Worm (Caenorhabditis elegans) whole organism, L3 larva: ENCODE results near the gene acox-1.5.
A peak's percentile ranks its signal among the peaks of the same experiment; 100 is the strongest.

ENCODE experiments used
- R02D3.7 ChIP-seq: fragments of 150-350 bp; optimal IDR thresholded peaks from 2 replicates; lab custom pipeline; 2014; ENCODE audit warnings: missing biosample characterization, missing genetic modification characterization
- ZK546.5 ChIP-seq: sonication (generic microtip); optimal IDR thresholded peaks from 2 replicates; lab custom pipeline; 2017; ENCODE audit warnings: missing biosample characterization, missing genetic modification characterization
- ceh-16 ChIP-seq: sonication (generic microtip); optimal IDR thresholded peaks from 2 replicates; lab custom pipeline; 2017; ENCODE audit warnings: missing biosample characterization, missing genetic modification characterization
- ceh-28 ChIP-seq: fragments of 150-350 bp; optimal IDR thresholded peaks from 2 replicates; lab custom pipeline; 2014; ENCODE audit warnings: missing biosample characterization, missing genetic modification reagents, missing genetic modification characterization
- ceh-82 ChIP-seq: fragments of 150-350 bp; optimal IDR thresholded peaks from 2 replicates; lab custom pipeline; 2014; ENCODE audit warnings: missing biosample characterization, missing genetic modification characterization
- ceh-9 ChIP-seq: sonication (generic microtip); optimal IDR thresholded peaks from 2 replicates; lab custom pipeline; 2018; ENCODE audit warnings: missing biosample characterization, missing genetic modification characterization
- egl-27 ChIP-seq: sonication (generic microtip); optimal IDR thresholded peaks from 4 replicates; lab custom pipeline; 2017; ENCODE audit warnings: missing biosample characterization, missing genetic modification reagents, missing genetic modification characterization
- egl-5 ChIP-seq: fragments of 150-350 bp; optimal IDR thresholded peaks from 2 replicates; lab custom pipeline; 2017; ENCODE audit warnings: missing biosample characterization, missing genetic modification reagents, missing genetic modification characterization, inconsistent platforms
- elt-2 ChIP-seq: sonication (generic microtip); optimal IDR thresholded peaks from 2 replicates; lab custom pipeline; 2016; ENCODE audit warnings: missing genetic modification reagents, mild to moderate bottlenecking, missing genetic modification characterization, missing compliant biosample characterization
- elt-3 ChIP-seq, 3 experiments: fragments of 150-350 bp in 1 of 3; sonication (generic microtip) in 2 of 3; optimal IDR thresholded peaks; 2 replicates in 2 of 3; 4 replicates in 1 of 3; lab custom pipeline; 2014 to 2017; ENCODE audit warnings: missing biosample characterization in 3 of 3, missing genetic modification characterization in 3 of 3
- eor-1 ChIP-seq, 2 experiments: fragments of 150-350 bp; optimal IDR thresholded peaks; 2 replicates each; lab custom pipeline; 2014 to 2018; ENCODE audit warnings: missing biosample characterization in 2 of 2, missing genetic modification characterization in 2 of 2
- fkh-2 ChIP-seq: fragments of 150-350 bp; optimal IDR thresholded peaks from 2 replicates; lab custom pipeline; 2014; ENCODE audit warnings: missing biosample characterization, missing genetic modification reagents, missing genetic modification characterization
- fos-1 ChIP-seq: fragments of 150-350 bp; optimal IDR thresholded peaks from 2 replicates; lab custom pipeline; 2014; ENCODE audit warnings: missing biosample characterization, missing genetic modification characterization
- hmg-11 ChIP-seq: sonication (generic microtip); optimal IDR thresholded peaks from 2 replicates; lab custom pipeline; 2016; ENCODE audit warnings: missing genetic modification characterization, missing compliant biosample characterization
- jun-1 ChIP-seq: fragments of 150-350 bp; optimal IDR thresholded peaks from 2 replicates; lab custom pipeline; 2014; ENCODE audit warnings: missing biosample characterization, missing genetic modification reagents, missing genetic modification characterization
- lin-15B ChIP-seq: fragments of 150-350 bp; optimal IDR thresholded peaks from 2 replicates; lab custom pipeline; 2014; ENCODE audit warnings: missing biosample characterization, missing genetic modification characterization
- lin-39 ChIP-seq: fragments of 150-350 bp; optimal IDR thresholded peaks from 2 replicates; lab custom pipeline; 2018; ENCODE audit warnings: missing biosample characterization, missing genetic modification reagents, missing genetic modification characterization
- lsy-12 ChIP-seq: sonication (generic microtip); optimal IDR thresholded peaks from 2 replicates; lab custom pipeline; 2016; ENCODE audit warnings: mild to moderate bottlenecking, missing genetic modification characterization, missing compliant biosample characterization
- mml-1 ChIP-seq: fragments of 150-350 bp; sonication (generic microtip); optimal IDR thresholded peaks from 3 replicates; lab custom pipeline; 2014; ENCODE audit warnings: missing biosample characterization, missing genetic modification characterization
- nfya-1 ChIP-seq: sonication (generic microtip); optimal IDR thresholded peaks from 2 replicates; lab custom pipeline; 2017; ENCODE audit warnings: missing genetic modification characterization, mild to moderate bottlenecking, missing compliant biosample characterization, antibody characterized with exemption, moderate library complexity; ENCODE audit not compliant: insufficient read depth
- nhr-11 ChIP-seq: fragments of 150-350 bp; optimal IDR thresholded peaks from 2 replicates; lab custom pipeline; 2014; ENCODE audit warnings: missing biosample characterization, missing genetic modification characterization
- nhr-12 ChIP-seq: fragments of 150-350 bp; optimal IDR thresholded peaks from 2 replicates; lab custom pipeline; 2014; ENCODE audit warnings: missing biosample characterization, missing genetic modification characterization
- nhr-23 ChIP-seq: fragments of 150-350 bp; optimal IDR thresholded peaks from 2 replicates; lab custom pipeline; 2014; ENCODE audit warnings: missing biosample characterization, missing genetic modification reagents, missing genetic modification characterization
- nhr-237 ChIP-seq: fragments of 150-350 bp; optimal IDR thresholded peaks from 2 replicates; lab custom pipeline; 2014; ENCODE audit warnings: missing biosample characterization, missing genetic modification characterization
- nhr-67 ChIP-seq: fragments of 150-350 bp; optimal IDR thresholded peaks from 2 replicates; lab custom pipeline; 2014; ENCODE audit warnings: missing biosample characterization, missing genetic modification characterization
- nhr-76 ChIP-seq: fragments of 150-350 bp; sonication (generic microtip); optimal IDR thresholded peaks from 5 replicates; lab custom pipeline; 2014; ENCODE audit warnings: missing biosample characterization, missing genetic modification characterization
- nhr-77 ChIP-seq: fragments of 150-350 bp; optimal IDR thresholded peaks from 2 replicates; lab custom pipeline; 2014; ENCODE audit warnings: missing biosample characterization, missing genetic modification characterization
- pha-4 ChIP-seq: fragments of 150-350 bp; optimal IDR thresholded peaks from 2 replicates; lab custom pipeline; 2014; ENCODE audit warnings: missing biosample characterization, missing genetic modification reagents, missing genetic modification characterization
- pqm-1 ChIP-seq: fragments of 150-350 bp; optimal IDR thresholded peaks from 2 replicates; lab custom pipeline; 2017; ENCODE audit warnings: missing biosample characterization, missing genetic modification characterization, inconsistent platforms
- sea-2 ChIP-seq: fragments of 150-350 bp; sonication (generic microtip); optimal IDR thresholded peaks from 4 replicates; lab custom pipeline; 2014; ENCODE audit warnings: missing biosample characterization, missing genetic modification reagents, missing genetic modification characterization
- skn-1 ChIP-seq: fragments of 150-350 bp; optimal IDR thresholded peaks from 2 replicates; lab custom pipeline; 2014; ENCODE audit warnings: missing biosample characterization, missing genetic modification characterization
- snpc-4 ChIP-seq: fragments of 150-350 bp; optimal IDR thresholded peaks from 2 replicates; lab custom pipeline; 2014; ENCODE audit warnings: missing biosample characterization, missing genetic modification characterization
- tbx-2 ChIP-seq: sonication (generic microtip); optimal IDR thresholded peaks from 2 replicates; lab custom pipeline; 2016; ENCODE audit warnings: mild to moderate bottlenecking, missing genetic modification characterization, missing compliant biosample characterization
- unc-62 ChIP-seq: fragments of 150-350 bp; sonication (generic microtip); optimal IDR thresholded peaks from 4 replicates; lab custom pipeline; 2014; ENCODE audit warnings: missing biosample characterization, missing genetic modification reagents, missing genetic modification characterization
- zag-1 ChIP-seq: fragments of 150-350 bp; optimal IDR thresholded peaks from 2 replicates; lab custom pipeline; 2014; ENCODE audit warnings: missing biosample characterization, missing genetic modification characterization
- ztf-11 ChIP-seq: fragments of 150-350 bp; optimal IDR thresholded peaks from 2 replicates; lab custom pipeline; 2014; ENCODE audit warnings: missing biosample characterization, missing genetic modification characterization
- ztf-4 ChIP-seq: fragments of 150-350 bp; optimal IDR thresholded peaks from 2 replicates; lab custom pipeline; 2014; ENCODE audit warnings: missing biosample characterization, missing genetic modification characterization

acox-1.5 gene

ce11 chrIII:9546016-9546659 lies 45.9 kb downstream of the acox-1.5 start, which contains the start of gene unc-16 (continued):
- TF ChIP-seq lsy-12 (tag; lab: Kevin White, UChicago): peak; percentile 85
- no peak for TF ChIP-seq egl-27 (tag; lab: Kevin White, UChicago)
- TF ChIP-seq nfya-1 (tag; lab: Kevin White, UChicago): peak; percentile 96
- peak; percentile 46 for TF ChIP-seq skn-1 (tag; lab: Kevin White, UChicago)
- peak; percentile 19 for TF ChIP-seq ceh-82
- no peak for TF ChIP-seq ZK546.5
- TF ChIP-seq fos-1 (tag; lab: Kevin White, UChicago): no peak
- TF ChIP-seq nhr-76 (tag; lab: Kevin White, UChicago): no peak
- TF ChIP-seq ceh-16 (tag; lab: Kevin White, UChicago): no peak
- TF ChIP-seq jun-1 (tag; lab: Kevin White, UChicago): peak; percentile 27
- no peak for TF ChIP-seq nhr-237 (tag; lab: Kevin White, UChicago)
- peak; percentile 89 for TF ChIP-seq lin-15B (tag; lab: Kevin White, UChicago)
- peak in 1 of 2 experiments; percentile 13 for TF ChIP-seq eor-1 (tag; optimal IDR thresholded peaks at IDR 0.05; lab: Kevin White, UChicago)
- TF ChIP-seq tbx-2 (tag; lab: Kevin White, UChicago): peak; percentile 82
- TF ChIP-seq hmg-11 (tag; lab: Kevin White, UChicago): peak; percentile 90
- TF ChIP-seq ceh-28 (tag; lab: Kevin White, UChicago): peak; percentile 90
- TF ChIP-seq ceh-9 (tag; lab: Kevin White, UChicago): no peak
- TF ChIP-seq nhr-11 (tag; lab: Kevin White, UChicago): no peak
- peak; percentile 97 for TF ChIP-seq pha-4
- no peak for TF ChIP-seq nhr-77 (tag; lab: Kevin White, UChicago)
- peak; percentile 70 for TF ChIP-seq R02D3.7
- no peak for TF ChIP-seq elt-3 (tag; optimal IDR thresholded peaks at IDR 0.05; lab: Kevin White, UChicago)

- no peak for TF ChIP-seq sea-2
- no peak for TF ChIP-seq jun-1 (tag; lab: Kevin White, UChicago)
- no peak for TF ChIP-seq nhr-12 (tag; lab: Kevin White, UChicago)
- TF ChIP-seq nfya-1 (tag; lab: Kevin White, UChicago): no peak
- no peak for TF ChIP-seq lin-39 (tag; lab: Kevin White, UChicago)
- TF ChIP-seq ceh-9 (tag; lab: Kevin White, UChicago): no peak
- TF ChIP-seq ceh-16 (tag; lab: Kevin White, UChicago): no peak
- TF ChIP-seq egl-5 (tag; lab: Kevin White, UChicago): no peak
Observed at ce11 chrIII:9544820-9545219, 47.2 kb downstream of the acox-1.5 start, which contains the start of gene ZK1098.12. Gene ZK1098.12, plus strand, starts transcription at chrIII:9545120.

ce11 chrIII:9544125-9544524 lies 47.9 kb downstream of the acox-1.5 start, which contains the start of gene ZK1098.9:
Gene ZK1098.9, plus strand, starts transcription at chrIII:9544425.
- no peak for TF ChIP-seq mml-1 (tag; lab: Kevin White, UChicago)
- no peak for TF ChIP-seq ceh-16 (tag; lab: Kevin White, UChicago)
- TF ChIP-seq nhr-76 (tag; lab: Kevin White, UChicago): no peak
- TF ChIP-seq nhr-12 (tag; lab: Kevin White, UChicago): no peak
- TF ChIP-seq ztf-11 (tag; lab: Kevin White, UChicago): no peak
- no peak for TF ChIP-seq unc-62 (GFP tag; lab: Kevin White, UChicago)
- no peak for TF ChIP-seq snpc-4 (tag; lab: Kevin White, UChicago)

ce11 chrIII:9542816-9543215 lies 49.2 kb downstream of the acox-1.5 start, which contains the start of gene eif-2Balpha:
Gene eif-2Balpha, plus strand, starts transcription at chrIII:9543119.
- TF ChIP-seq nhr-77 (tag; lab: Kevin White, UChicago): no peak
- peak; percentile 26 for TF ChIP-seq nhr-23 (tag; lab: Kevin White, UChicago)
- no peak for TF ChIP-seq zag-1 (tag; lab: Kevin White, UChicago)
- TF ChIP-seq ztf-4 (tag; lab: Kevin White, UChicago): no peak
- TF ChIP-seq nhr-67: no peak
- no peak for TF ChIP-seq elt-3 (tag; optimal IDR thresholded peaks at IDR 0.05; lab: Kevin White, UChicago)
- no peak for TF ChIP-seq skn-1 (tag; lab: Kevin White, UChicago)
- no peak for TF ChIP-seq jun-1 (tag; lab: Kevin White, UChicago)
- TF ChIP-seq nfya-1 (tag; lab: Kevin White, UChicago): peak; percentile 32
- no peak for TF ChIP-seq ZK546.5
- TF ChIP-seq lin-15B (tag; lab: Kevin White, UChicago): peak; percentile 58
- TF ChIP-seq fkh-2: no peak
- TF ChIP-seq pha-4: peak; percentile 86
- TF ChIP-seq snpc-4 (tag; lab: Kevin White, UChicago): peak; percentile 8
- TF ChIP-seq unc-62 (GFP tag; lab: Kevin White, UChicago): no peak
- no peak for TF ChIP-seq ceh-9 (tag; lab: Kevin White, UChicago)
- TF ChIP-seq eor-1 (tag; optimal IDR thresholded peaks at IDR 0.05; lab: Kevin White, UChicago): no peak
- no peak for TF ChIP-seq nhr-12 (tag; lab: Kevin White, UChicago)
- TF ChIP-seq tbx-2 (tag; lab: Kevin White, UChicago): no peak
- TF ChIP-seq hmg-11 (tag; lab: Kevin White, UChicago): peak; percentile 6
- TF ChIP-seq pqm-1 (tag; lab: Kevin White, UChicago): no peak
- no peak for TF ChIP-seq ceh-28 (tag; lab: Kevin White, UChicago)
- TF ChIP-seq elt-2: peak; percentile 9
- no peak for TF ChIP-seq nhr-11 (tag; lab: Kevin White, UChicago)
- no peak for TF ChIP-seq sea-2
- TF ChIP-seq, all 47 proteins: peak for 7
